Worm (Caenorhabditis elegans) whole organism, L3 larva: Measurements from ENCODE around the gene C44H9.6.
"Not testable (repeated sequence)": the region's sequence is repeated elsewhere in the genome, so short reads cannot be mapped to it uniquely, and the experiment has no call there.

Source experiments
- R02D3.7 ChIP-seq: fragments of 150-350 bp; optimal IDR thresholded peaks from 2 replicates; lab custom pipeline; 2014; ENCODE audit warnings: missing biosample characterization, missing genetic modification characterization
- ZK546.5 ChIP-seq: sonication (generic microtip); optimal IDR thresholded peaks from 2 replicates; lab custom pipeline; 2017; ENCODE audit warnings: missing biosample characterization, missing genetic modification characterization
- ama-1 ChIP-seq: fragments of 150-350 bp; optimal IDR thresholded peaks from 2 replicates; lab custom pipeline; 2018
- ceh-16 ChIP-seq: sonication (generic microtip); optimal IDR thresholded peaks from 2 replicates; lab custom pipeline; 2017; ENCODE audit warnings: missing biosample characterization, missing genetic modification characterization
- ceh-28 ChIP-seq: fragments of 150-350 bp; optimal IDR thresholded peaks from 2 replicates; lab custom pipeline; 2014; ENCODE audit warnings: missing biosample characterization, missing genetic modification reagents, missing genetic modification characterization
- ceh-82 ChIP-seq: fragments of 150-350 bp; optimal IDR thresholded peaks from 2 replicates; lab custom pipeline; 2014; ENCODE audit warnings: missing biosample characterization, missing genetic modification characterization
- ceh-9 ChIP-seq: sonication (generic microtip); optimal IDR thresholded peaks from 2 replicates; lab custom pipeline; 2018; ENCODE audit warnings: missing biosample characterization, missing genetic modification characterization
- egl-27 ChIP-seq: sonication (generic microtip); optimal IDR thresholded peaks from 4 replicates; lab custom pipeline; 2017; ENCODE audit warnings: missing biosample characterization, missing genetic modification reagents, missing genetic modification characterization
- elt-2 ChIP-seq: sonication (generic microtip); optimal IDR thresholded peaks from 2 replicates; lab custom pipeline; 2016; ENCODE audit warnings: missing genetic modification reagents, mild to moderate bottlenecking, missing genetic modification characterization, missing compliant biosample characterization
- elt-3 ChIP-seq, 3 experiments: fragments of 150-350 bp in 1 of 3; sonication (generic microtip) in 2 of 3; optimal IDR thresholded peaks; 2 replicates in 2 of 3; 4 replicates in 1 of 3; lab custom pipeline; 2014 to 2017; ENCODE audit warnings: missing biosample characterization in 3 of 3, missing genetic modification characterization in 3 of 3
- fkh-10 ChIP-seq: sonication (generic microtip); optimal IDR thresholded peaks from 2 replicates; lab custom pipeline; 2017; ENCODE audit warnings: missing biosample characterization, missing genetic modification reagents, missing genetic modification characterization
- fkh-2 ChIP-seq: fragments of 150-350 bp; optimal IDR thresholded peaks from 2 replicates; lab custom pipeline; 2014; ENCODE audit warnings: missing biosample characterization, missing genetic modification reagents, missing genetic modification characterization
- fos-1 ChIP-seq: fragments of 150-350 bp; optimal IDR thresholded peaks from 2 replicates; lab custom pipeline; 2014; ENCODE audit warnings: missing biosample characterization, missing genetic modification characterization
- hmg-11 ChIP-seq: sonication (generic microtip); optimal IDR thresholded peaks from 2 replicates; lab custom pipeline; 2016; ENCODE audit warnings: missing genetic modification characterization, missing compliant biosample characterization
- jun-1 ChIP-seq: fragments of 150-350 bp; optimal IDR thresholded peaks from 2 replicates; lab custom pipeline; 2014; ENCODE audit warnings: missing biosample characterization, missing genetic modification reagents, missing genetic modification characterization
- lin-15B ChIP-seq: fragments of 150-350 bp; optimal IDR thresholded peaks from 2 replicates; lab custom pipeline; 2014; ENCODE audit warnings: missing biosample characterization, missing genetic modification characterization
- lin-39 ChIP-seq: fragments of 150-350 bp; optimal IDR thresholded peaks from 2 replicates; lab custom pipeline; 2018; ENCODE audit warnings: missing biosample characterization, missing genetic modification reagents, missing genetic modification characterization
- mdl-1 ChIP-seq: fragments of 150-350 bp; optimal IDR thresholded peaks from 2 replicates; lab custom pipeline; 2014; ENCODE audit warnings: missing biosample characterization, missing genetic modification characterization
- mml-1 ChIP-seq: fragments of 150-350 bp; sonication (generic microtip); optimal IDR thresholded peaks from 3 replicates; lab custom pipeline; 2014; ENCODE audit warnings: missing biosample characterization, missing genetic modification characterization
- nhr-11 ChIP-seq: fragments of 150-350 bp; optimal IDR thresholded peaks from 2 replicates; lab custom pipeline; 2014; ENCODE audit warnings: missing biosample characterization, missing genetic modification characterization
- nhr-237 ChIP-seq: fragments of 150-350 bp; optimal IDR thresholded peaks from 2 replicates; lab custom pipeline; 2014; ENCODE audit warnings: missing biosample characterization, missing genetic modification characterization
- nhr-28 ChIP-seq: fragments of 150-350 bp; optimal IDR thresholded peaks from 2 replicates; lab custom pipeline; 2014; ENCODE audit warnings: missing biosample characterization, missing genetic modification characterization
- nhr-43 ChIP-seq: sonication (generic microtip); optimal IDR thresholded peaks from 2 replicates; lab custom pipeline; 2016; ENCODE audit warnings: mild to moderate bottlenecking, missing genetic modification characterization, missing compliant biosample characterization; ENCODE audit not compliant: poor library complexity, severe bottlenecking
- nhr-67 ChIP-seq: fragments of 150-350 bp; optimal IDR thresholded peaks from 2 replicates; lab custom pipeline; 2014; ENCODE audit warnings: missing biosample characterization, missing genetic modification characterization
- nhr-76 ChIP-seq: fragments of 150-350 bp; sonication (generic microtip); optimal IDR thresholded peaks from 5 replicates; lab custom pipeline; 2014; ENCODE audit warnings: missing biosample characterization, missing genetic modification characterization
- pha-4 ChIP-seq: fragments of 150-350 bp; optimal IDR thresholded peaks from 2 replicates; lab custom pipeline; 2014; ENCODE audit warnings: missing biosample characterization, missing genetic modification reagents, missing genetic modification characterization
- pqm-1 ChIP-seq: fragments of 150-350 bp; optimal IDR thresholded peaks from 2 replicates; lab custom pipeline; 2017; ENCODE audit warnings: missing biosample characterization, missing genetic modification characterization, inconsistent platforms
- skn-1 ChIP-seq: fragments of 150-350 bp; optimal IDR thresholded peaks from 2 replicates; lab custom pipeline; 2014; ENCODE audit warnings: missing biosample characterization, missing genetic modification characterization
- snpc-4 ChIP-seq: fragments of 150-350 bp; optimal IDR thresholded peaks from 2 replicates; lab custom pipeline; 2014; ENCODE audit warnings: missing biosample characterization, missing genetic modification characterization
- unc-62 ChIP-seq: fragments of 150-350 bp; sonication (generic microtip); optimal IDR thresholded peaks from 4 replicates; lab custom pipeline; 2014; ENCODE audit warnings: missing biosample characterization, missing genetic modification reagents, missing genetic modification characterization

Gene C44H9.6

ce11 chrV:12867997-12868396 is 22.9 kb upstream of the C44H9.6 start, which contains the start of gene nspg-1:
Gene nspg-1 (minus strand): TSS chrV:12868097.
- TF ChIP-seq mml-1 (tag; lab: Kevin White, UChicago) (no peak), pha-4 (peak; percentile 49), skn-1 (tag; lab: Kevin White, UChicago) (no peak), nhr-237 (no peak), ZK546.5 (tag; lab: Kevin White, UChicago) (no peak)

DNA sequence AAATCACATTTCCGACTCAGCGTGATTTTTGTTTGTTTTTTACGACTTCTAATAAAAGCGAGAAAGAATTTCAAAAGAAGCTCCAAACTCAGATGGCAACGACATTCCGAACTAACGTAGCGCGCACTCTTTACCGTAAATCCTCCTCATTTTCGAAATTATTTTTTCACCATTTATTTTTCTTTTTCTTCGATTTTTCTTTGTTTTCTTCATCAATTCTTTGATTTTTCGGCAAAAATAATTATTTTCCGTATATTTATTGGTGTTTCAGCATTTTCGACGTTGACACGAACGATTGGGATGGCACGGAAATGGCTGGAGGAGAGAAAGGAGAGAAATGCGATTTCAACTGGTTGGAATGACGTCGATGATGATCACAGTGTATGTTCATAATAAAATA is 20.5 kb upstream of the C44H9.6 start, which contains the start of gene T07F10.5:
TSS of gene T07F10.5 (plus strand) at position 301 of the 400 bp plus-strand sequence.
- TF ChIP-seq snpc-4; lin-39 (tag; lab: Kevin White, UChicago); fkh-2 (tag; lab: Kevin White, UChicago): not testable (repeated sequence)

DNA sequence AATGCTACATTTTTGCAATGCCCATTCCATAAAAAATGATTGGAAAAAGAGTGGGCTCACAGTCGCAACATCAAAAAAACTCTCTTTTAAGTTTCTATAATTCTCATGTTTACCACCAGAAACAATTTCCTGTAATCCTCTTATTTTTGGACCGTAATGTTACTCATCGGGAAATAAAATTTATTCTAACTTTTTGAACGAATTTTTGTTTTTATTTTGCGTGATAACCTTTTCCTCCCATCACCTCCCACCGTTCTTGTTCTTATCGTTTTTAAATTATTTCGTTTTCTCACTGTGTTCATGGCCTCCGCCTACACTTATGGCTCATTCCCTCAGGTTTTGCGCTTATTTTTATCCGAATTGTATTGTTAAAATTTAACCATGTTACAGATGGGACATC is 14.0 kb upstream of the C44H9.6 start, which contains the start of gene anp-1:
TSS of gene anp-1 (plus strand) at position 301 of the 400 bp plus-strand sequence.
- TF ChIP-seq ceh-9 (tag; lab: Kevin White, UChicago) = no peak
- TF ChIP-seq nhr-11 = no peak
- TF ChIP-seq fos-1 (tag; lab: Kevin White, UChicago) = no peak
- TF ChIP-seq R02D3.7 (tag; lab: Kevin White, UChicago) = no peak
- TF ChIP-seq hmg-11 (tag; lab: Kevin White, UChicago) = no peak
- TF ChIP-seq nhr-28 (tag; lab: Kevin White, UChicago) = no peak
- no peak for TF ChIP-seq lin-39 (tag; lab: Kevin White, UChicago)
- no peak for TF ChIP-seq mdl-1 (tag; lab: Kevin White, UChicago)
- TF ChIP-seq skn-1 (tag; lab: Kevin White, UChicago) = no peak
- no peak for TF ChIP-seq egl-27
- no peak for TF ChIP-seq nhr-43 (tag; lab: Kevin White, UChicago)
- TF ChIP-seq fkh-10 (GFP tag; lab: Kevin White, UChicago) = no peak
- TF ChIP-seq fkh-2 (tag; lab: Kevin White, UChicago) = no peak
- TF ChIP-seq ceh-16 = no peak
- no peak for TF ChIP-seq jun-1
- no peak for TF ChIP-seq nhr-76
- TF ChIP-seq elt-3 (tag; optimal IDR thresholded peaks at IDR 0.05; lab: Kevin White, UChicago) = no peak
- TF ChIP-seq ceh-82 (tag; lab: Kevin White, UChicago) = no peak
- TF ChIP-seq nhr-67 = no peak

ce11 chrV:12854766-12855165 is 9.6 kb upstream of the C44H9.6 start, which contains the start of gene C44H9.7:
Gene C44H9.7 (minus strand): TSS chrV:12854866.
- no peak for TF ChIP-seq unc-62 (GFP tag; lab: Kevin White, UChicago)
- no peak for TF ChIP-seq mdl-1 (tag; lab: Kevin White, UChicago)
- TF ChIP-seq ama-1 (lab: Kevin White, UChicago) = no peak
- TF ChIP-seq elt-2 (tag; lab: Kevin White, UChicago) = peak; percentile 7
- TF ChIP-seq ceh-82 (tag; lab: Kevin White, UChicago) = no peak
- TF ChIP-seq fkh-10 (GFP tag; lab: Kevin White, UChicago) = no peak
- TF ChIP-seq pha-4 = no peak

DNA sequence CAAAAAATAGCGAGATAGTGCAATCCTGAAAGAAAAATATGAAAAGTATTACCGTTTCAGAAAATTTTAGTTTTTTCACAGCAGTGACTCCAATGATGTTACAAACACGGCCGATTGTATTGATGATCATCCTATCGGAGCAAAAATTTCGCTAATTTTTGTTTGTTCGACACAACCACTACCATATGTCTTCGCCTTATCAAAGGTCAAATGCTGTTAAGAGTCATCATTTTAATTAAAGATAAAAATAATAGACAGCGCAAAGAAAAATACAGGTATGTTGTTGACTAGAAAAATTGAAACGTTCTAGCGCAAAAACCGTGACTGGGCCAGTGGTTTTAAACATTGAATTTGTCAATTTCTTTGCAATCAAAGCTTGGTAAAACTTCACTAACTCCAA is 7.2 kb upstream of the C44H9.6 start:
- TF ChIP-seq ceh-28 (no peak), pqm-1 (tag; lab: Kevin White, UChicago) (peak; percentile 69), jun-1 (peak; percentile 13), elt-2 (tag; lab: Kevin White, UChicago) (peak; percentile 58), lin-15B (tag; lab: Kevin White, UChicago) (no peak)

DNA sequence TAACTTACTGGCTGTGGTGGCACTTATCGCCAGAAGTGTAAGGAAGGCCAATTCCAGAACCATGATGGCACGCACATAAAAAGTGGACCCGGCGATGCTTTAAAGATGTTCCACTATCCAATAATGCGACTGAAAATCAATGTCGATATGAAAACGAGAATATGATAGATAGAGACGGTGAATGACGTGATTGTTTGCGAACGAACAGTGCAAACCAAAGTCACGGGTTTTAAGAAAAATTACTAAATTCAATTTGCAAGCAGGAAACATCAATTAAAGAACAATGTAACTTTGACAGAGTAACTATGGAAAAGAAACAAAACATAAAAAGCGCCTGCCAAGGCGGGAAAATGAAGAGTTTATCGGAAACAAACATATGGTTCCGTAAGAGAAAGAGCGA is 4.6 kb upstream of the C44H9.6 start, which contains the start of gene C44H9.5:
TSS of gene C44H9.5 (minus strand) at position 129 of the 400 bp plus-strand sequence.
- TF ChIP-seq fkh-10 (GFP tag; lab: Kevin White, UChicago) = no peak
- no peak for TF ChIP-seq snpc-4
- peak; percentile 66 for TF ChIP-seq pqm-1 (tag; lab: Kevin White, UChicago)
- TF ChIP-seq nhr-43 (tag; lab: Kevin White, UChicago) = no peak
- TF ChIP-seq elt-2 (tag; lab: Kevin White, UChicago) = peak; percentile 49

- TF ChIP-seq ama-1 (lab: Kevin White, UChicago) (no peak), pqm-1 (tag; lab: Kevin White, UChicago) (peak; percentile 56), mdl-1 (tag; lab: Kevin White, UChicago) (no peak)
These were observed 399 bp downstream of the C44H9.6 start for ce11 chrV:12844748-12845147.
